Fruit fly (Drosophila melanogaster): ENCODE results near the gene wrm1.

Gene wrm1

DNA sequence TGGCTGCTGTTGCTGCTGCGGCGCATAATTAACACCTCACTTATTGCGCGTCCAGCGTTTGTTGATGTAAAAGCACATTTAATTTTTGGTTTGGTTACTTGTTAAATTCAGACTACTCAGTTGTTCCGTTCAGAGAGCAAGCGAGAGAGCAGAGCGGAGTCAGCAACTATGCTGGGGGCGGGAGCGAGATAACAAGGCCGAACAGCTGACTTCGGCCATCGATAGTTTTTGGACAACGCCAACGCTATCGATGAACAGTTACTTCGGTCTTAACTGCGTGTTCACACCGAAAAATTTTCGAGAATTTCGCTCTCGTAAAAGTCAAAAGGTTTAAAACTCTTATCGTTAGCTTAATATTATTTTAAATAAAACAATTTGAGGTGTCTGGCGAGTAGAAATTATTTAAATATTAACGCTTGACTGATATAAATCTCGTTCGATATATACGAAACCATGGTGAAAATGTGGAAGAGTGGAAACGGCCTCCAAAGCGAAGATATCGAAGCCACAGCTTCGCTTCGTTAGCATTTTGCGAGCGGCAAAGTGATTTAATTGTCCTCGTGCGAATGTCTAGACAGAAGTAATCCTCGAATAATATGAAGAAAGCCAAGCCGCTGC, 46.4 kb upstream of the wrm1 start, which contains the start of the genes SMSr and smid (continued):
- TF ChIP-seq CG9727 (GFP tag; optimal IDR thresholded peaks at IDR 0.05) (peak; percentile 73), CG12104 (GFP tag; optimal IDR thresholded peaks at IDR 0.05) (no peak), Pdp1 (GFP tag; optimal IDR thresholded peaks at IDR 0.05) (peak; percentile 29 to 46), D19B (GFP tag; optimal IDR thresholded peaks at IDR 0.05) (peak; percentile 6), Rfx (GFP tag; IDR thresholded peaks at IDR 0.05) (peak; percentile 71), CG32772 (GFP tag; IDR thresholded peaks at IDR 0.05) (peak; percentile 55; the same call in 1 of the 2 replicates), dmrt11E (tag; optimal IDR thresholded peaks at IDR 0.05) (peak; percentile 70), ap (GFP tag; IDR thresholded peaks at IDR 0.05) (no peak), CG2199 (GFP tag; IDR thresholded peaks at IDR 0.05) (no peak), tna (GFP tag; IDR thresholded peaks at IDR 0.05; ENCODE audit: partially characterized antibody) (peak; percentile 44), pfk (GFP tag; optimal IDR thresholded peaks at IDR 0.05) (peak; percentile 26), exex (tag; optimal IDR thresholded peaks at IDR 0.05) (no peak), fd64A (GFP tag; optimal IDR thresholded peaks at IDR 0.05) (no peak), CG14667 (GFP tag; IDR thresholded peaks at IDR 0.05) (no peak), CG31365 (tag; optimal IDR thresholded peaks at IDR 0.05) (no peak), CG34422 (GFP tag; IDR thresholded peaks at IDR 0.05) (no peak), CG17802 (tag; optimal IDR thresholded peaks at IDR 0.05) (peak; percentile 93), Fer1 (GFP tag; optimal IDR thresholded peaks at IDR 0.05) (peak; percentile 33), Kr (GFP tag; optimal IDR thresholded peaks at IDR 0.05) (no peak), twi (tag; optimal IDR thresholded peaks at IDR 0.05) (peak; percentile 42), CG10366 (GFP tag; IDR thresholded peaks at IDR 0.05) (peak; percentile 46; the same call in 1 of the 2 replicates), CG9932 (GFP tag; IDR thresholded peaks at IDR 0.05) (peak; percentile 80), esg (GFP tag; conservative IDR thresholded peaks at IDR 0.05) (no peak), CG1529 (GFP tag; optimal IDR thresholded peaks at IDR 0.05) (peak; percentile 57), ab (GFP tag; optimal IDR thresholded peaks at IDR 0.05) (no peak), ttk (GFP tag; IDR thresholded peaks at IDR 0.05) (no peak), sisA (GFP tag; IDR thresholded peaks at IDR 0.05) (peak; percentile 48; the same call in 1 of the 2 replicates), pum (GFP tag; optimal IDR thresholded peaks at IDR 0.05) (peak; percentile 30), NFAT (GFP tag; IDR thresholded peaks at IDR 0.05) (no peak), CG15011 (GFP tag; optimal IDR thresholded peaks at IDR 0.05) (peak; percentile 20), CG34376 (GFP tag; optimal IDR thresholded peaks at IDR 0.05) (peak; percentile 57), chif (GFP tag; optimal IDR thresholded peaks at IDR 0.05) (peak; percentile 4 to 63), run (tag; optimal IDR thresholded peaks at IDR 0.05) (no peak), CG9797 (GFP tag; optimal IDR thresholded peaks at IDR 0.05) (peak; percentile 42), Xbp1 (GFP tag; optimal IDR thresholded peaks at IDR 0.05) (peak; percentile 72), CG14860 (GFP tag; IDR thresholded peaks at IDR 0.05; ENCODE audit: partially characterized antibody) (peak; percentile 90), CG8478 (optimal IDR thresholded peaks at IDR 0.05) (no peak), Ssrp (tag; optimal IDR thresholded peaks at IDR 0.05) (peak; percentile 59), ATbp (GFP tag; optimal IDR thresholded peaks at IDR 0.05) (no peak), Usf (GFP tag; optimal IDR thresholded peaks at IDR 0.05) (peak; percentile 39), CG12769 (tag; optimal IDR thresholded peaks at IDR 0.05) (no peak), CG6254 (GFP tag; optimal IDR thresholded peaks at IDR 0.05) (no peak), CG11456 (GFP tag; IDR thresholded peaks at IDR 0.05) (no peak), CG3726 (GFP tag; IDR thresholded peaks at IDR 0.05) (no peak), Hr39 (optimal IDR thresholded peaks at IDR 0.05) (no peak), sens (GFP tag) (peak; percentile 95), CG14965 (GFP tag; optimal IDR thresholded peaks at IDR 0.05; ENCODE audit: borderline replicate concordance) (no peak), cas (GFP tag; IDR thresholded peaks at IDR 0.05) (no peak), CG12236 (GFP tag; optimal IDR thresholded peaks at IDR 0.05) (no peak), CG15514 (GFP tag; optimal IDR thresholded peaks at IDR 0.05) (peak; percentile 62), CG13775 (GFP tag; optimal IDR thresholded peaks at IDR 0.05) (peak; percentile 78)

Measured in whole organism, embryonic.